Worm (Caenorhabditis elegans): Measurements from ENCODE around the gene srw-85.

DNA sequence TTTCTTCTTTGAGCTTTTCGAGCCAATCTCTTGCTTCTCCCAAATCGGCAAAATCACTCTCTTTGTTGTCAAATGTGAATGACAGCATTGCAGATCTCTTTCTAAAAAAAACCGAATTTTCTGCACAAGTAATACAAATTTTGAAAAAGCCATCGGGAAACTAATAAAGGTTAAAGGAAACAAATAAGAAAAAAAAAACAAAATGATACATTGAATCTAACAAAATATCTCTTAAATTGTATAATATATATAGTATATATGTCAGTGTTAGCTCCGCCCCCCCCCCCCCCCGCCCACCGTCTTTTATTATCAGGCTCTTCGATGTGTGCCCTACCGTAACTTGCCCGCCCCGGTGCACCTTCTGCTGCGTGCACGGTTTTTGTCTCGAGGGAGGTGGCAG, 2.0 kb upstream of the srw-85 start, which contains the start of gene C25F9.11:
- TF ChIP-seq unc-62 (GFP tag; optimal IDR thresholded peaks at IDR 0.05) = no peak
- TF ChIP-seq unc-39 (tag; optimal IDR thresholded peaks at IDR 0.05) = no peak

All from whole organism, L3 larva.